Worm (Caenorhabditis elegans): ENCODE results near the gene srx-45.

The srx-45 gene

ce11 chrIII:9328732-9329131 lies 22.2 kb upstream of the srx-45 start:
- no peak for TF ChIP-seq odd-2 (tag; optimal IDR thresholded peaks at IDR 0.05)
- TF ChIP-seq ceh-2 (tag; optimal IDR thresholded peaks at IDR 0.05) = no peak
- peak; percentile 23 for TF ChIP-seq ceh-18 (tag; optimal IDR thresholded peaks at IDR 0.05)
- peak; percentile 96 for TF ChIP-seq unc-55 (GFP tag; optimal IDR thresholded peaks at IDR 0.05)
- TF ChIP-seq K02D7.2 (tag; optimal IDR thresholded peaks at IDR 0.05) = no peak

- TF ChIP-seq syd-9 (tag; optimal IDR thresholded peaks at IDR 0.05) = no peak
- TF ChIP-seq pag-3 (tag; optimal IDR thresholded peaks at IDR 0.05; ENCODE audit: borderline replicate concordance) = no peak
- TF ChIP-seq fax-1 (tag; optimal IDR thresholded peaks at IDR 0.05) = no peak
- no peak for TF ChIP-seq odd-2 (tag; optimal IDR thresholded peaks at IDR 0.05)
- no peak for TF ChIP-seq tbx-2 (tag; optimal IDR thresholded peaks at IDR 0.05)
- TF ChIP-seq ceh-2 (tag; optimal IDR thresholded peaks at IDR 0.05) = no peak
- no peak for TF ChIP-seq C38D4.7 (GFP tag; optimal IDR thresholded peaks at IDR 0.05)
- no peak for TF ChIP-seq rnt-1 (tag; optimal IDR thresholded peaks at IDR 0.05)
- no peak for TF ChIP-seq hlh-6 (tag; optimal IDR thresholded peaks at IDR 0.05)
- TF ChIP-seq nfya-1 (tag; optimal IDR thresholded peaks at IDR 0.05) = no peak
- TF ChIP-seq unc-86 (tag; optimal IDR thresholded peaks at IDR 0.05) = no peak
- no peak for TF ChIP-seq nhr-232 (tag; optimal IDR thresholded peaks at IDR 0.05)
- TF ChIP-seq unc-55 (GFP tag; optimal IDR thresholded peaks at IDR 0.05) = no peak
- TF ChIP-seq eyg-1 (tag; optimal IDR thresholded peaks at IDR 0.05) = no peak
- no peak for TF ChIP-seq ceh-31 (tag; optimal IDR thresholded peaks at IDR 0.05)
Measured at ce11 chrIII:9327910-9328309, 21.4 kb upstream of the srx-45 start.

- TF ChIP-seq madf-2 (tag; optimal IDR thresholded peaks at IDR 0.05) (no peak), elt-2 (tag; optimal IDR thresholded peaks at IDR 0.05) (peak; percentile 85)
Measured at ce11 chrIII:9326528-9326927, 20.0 kb upstream of the srx-45 start.

- TF ChIP-seq nhr-232 (tag; optimal IDR thresholded peaks at IDR 0.05) (no peak), hlh-30 (tag; optimal IDR thresholded peaks at IDR 0.05; ENCODE audit: insufficient read depth) (no peak), fkh-10 (GFP tag; optimal IDR thresholded peaks at IDR 0.05) (no peak), pha-2 (tag; optimal IDR thresholded peaks at IDR 0.05) (no peak), pag-3 (tag; optimal IDR thresholded peaks at IDR 0.05; ENCODE audit: borderline replicate concordance) (no peak), hlh-8 (tag; optimal IDR thresholded peaks at IDR 0.05) (no peak), npax-4 (tag; optimal IDR thresholded peaks at IDR 0.05) (no peak), mec-3 (tag; optimal IDR thresholded peaks at IDR 0.05; ENCODE audit: borderline replicate concordance) (no peak), hlh-15 (tag; optimal IDR thresholded peaks at IDR 0.05) (no peak), sdc-2 (tag; optimal IDR thresholded peaks at IDR 0.05) (no peak), zip-5 (tag; optimal IDR thresholded peaks at IDR 0.05) (no peak), K09A11.1 (tag; optimal IDR thresholded peaks at IDR 0.05; ENCODE audit: insufficient read depth) (no peak), ceh-34 (tag; optimal IDR thresholded peaks at IDR 0.05) (no peak), eyg-1 (tag; optimal IDR thresholded peaks at IDR 0.05) (no peak), dve-1 (tag; optimal IDR thresholded peaks at IDR 0.05) (no peak), rnt-1 (tag; optimal IDR thresholded peaks at IDR 0.05) (no peak), ceh-6 (GFP tag; optimal IDR thresholded peaks at IDR 0.05) (no peak), elt-2 (tag; optimal IDR thresholded peaks at IDR 0.05) (no peak), ceh-18 (tag; optimal IDR thresholded peaks at IDR 0.05) (no peak), ceh-31 (tag; optimal IDR thresholded peaks at IDR 0.05) (no peak)
Measured at ce11 chrIII:9324724-9325123, 18.2 kb upstream of the srx-45 start, which contains the start of gene C40H1.7. TSS of gene C40H1.7 (plus strand) at chrIII:9325024.

DNA sequence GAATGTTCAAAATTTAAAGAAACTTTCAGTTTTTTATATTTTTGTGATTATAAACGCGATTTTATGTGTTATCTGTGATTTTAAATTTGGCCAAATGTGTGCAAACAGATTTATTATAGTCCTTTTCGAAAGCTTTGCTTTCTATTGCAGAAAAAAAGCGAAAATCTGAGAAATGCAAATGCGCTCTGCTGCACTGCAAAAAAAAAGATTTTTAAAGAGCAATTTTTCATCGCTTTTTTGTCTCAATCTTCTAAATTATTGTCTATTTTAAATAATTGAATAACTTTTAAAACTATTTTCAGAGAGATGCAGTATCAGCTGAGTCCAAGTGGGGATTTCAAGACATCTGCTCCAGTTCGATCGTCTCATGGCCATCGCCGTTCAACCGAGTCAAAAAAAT lies 15.5 kb upstream of the srx-45 start, which contains the start of gene cpb-1:
Gene cpb-1 (plus strand): TSS at position 301 of the 400 bp plus-strand sequence.
- no peak for TF ChIP-seq zip-5 (tag; optimal IDR thresholded peaks at IDR 0.05)
- no peak for TF ChIP-seq fax-1 (tag; optimal IDR thresholded peaks at IDR 0.05)
- TF ChIP-seq ttx-3 (tag; optimal IDR thresholded peaks at IDR 0.05) = no peak
- TF ChIP-seq ceh-22 (tag; optimal IDR thresholded peaks at IDR 0.05) = no peak
- no peak for TF ChIP-seq elt-2 (tag; optimal IDR thresholded peaks at IDR 0.05)
- TF ChIP-seq unc-86 (tag; optimal IDR thresholded peaks at IDR 0.05) = no peak
- no peak for TF ChIP-seq hlh-6 (tag; optimal IDR thresholded peaks at IDR 0.05)
- no peak for TF ChIP-seq hlh-8 (tag; optimal IDR thresholded peaks at IDR 0.05)
- no peak for TF ChIP-seq F13H6.1 (tag; optimal IDR thresholded peaks at IDR 0.05)
- TF ChIP-seq K09A11.1 (tag; optimal IDR thresholded peaks at IDR 0.05; ENCODE audit: insufficient read depth) = no peak
- TF ChIP-seq rnt-1 (tag; optimal IDR thresholded peaks at IDR 0.05) = no peak
- TF ChIP-seq hlh-13 (GFP tag; optimal IDR thresholded peaks at IDR 0.05) = no peak
- no peak for TF ChIP-seq pqm-1 (tag; optimal IDR thresholded peaks at IDR 0.05)
- TF ChIP-seq ceh-18 (tag; optimal IDR thresholded peaks at IDR 0.05) = no peak
